Worm (Caenorhabditis elegans): ENCODE data around the gene C12D8.9.
A peak's percentile ranks its signal among the peaks of the same experiment; 100 is the strongest.

Gene C12D8.9

ce11 chrV:10212627-10213026, 30.4 kb downstream of the C12D8.9 start, which contains the start of gene hpo-40:
Gene hpo-40 (plus strand): TSS chrV:10212927.
- TF ChIP-seq hmg-1.2 (GFP tag; IDR thresholded peaks at IDR 0.05) (no peak), lsl-1 (GFP tag; optimal IDR thresholded peaks at IDR 0.05) (peak; percentile 34), K12H6.12 (tag; optimal IDR thresholded peaks at IDR 0.05) (no peak), D2030.7 (GFP tag; IDR thresholded peaks at IDR 0.05) (no peak)

ce11 chrV:10212027-10212426, 31.0 kb downstream of the C12D8.9 start, which contains the start of gene zhit-3:
Gene zhit-3 (minus strand): TSS chrV:10212127.
- no peak for TF ChIP-seq Y79H2A.3 (GFP tag; conservative IDR thresholded peaks at IDR 0.05)
- TF ChIP-seq lin-54 (GFP tag; optimal IDR thresholded peaks at IDR 0.05), result no peak
- TF ChIP-seq B0261.1 (tag; optimal IDR thresholded peaks at IDR 0.05), result no peak
- TF ChIP-seq lsy-27 (tag; optimal IDR thresholded peaks at IDR 0.05; ENCODE audit: borderline replicate concordance, insufficient read depth), result no peak
- no peak for TF ChIP-seq madf-3 (GFP tag; IDR thresholded peaks at IDR 0.05)
- TF ChIP-seq C06A6.2 (GFP tag; conservative IDR thresholded peaks at IDR 0.05), result no peak
- no peak for TF ChIP-seq cebp-1 (GFP tag; IDR thresholded peaks at IDR 0.05)
- no peak for TF ChIP-seq cebp-1 (tag; optimal IDR thresholded peaks at IDR 0.05)
- TF ChIP-seq tbx-9 (tag; optimal IDR thresholded peaks at IDR 0.05; ENCODE audit: borderline replicate concordance), result no peak
- no peak for TF ChIP-seq bed-2 (GFP tag; IDR thresholded peaks at IDR 0.05)
- TF ChIP-seq pbrm-1 (GFP tag; IDR thresholded peaks at IDR 0.05), result no peak
- no peak for TF ChIP-seq K12H6.12 (tag; optimal IDR thresholded peaks at IDR 0.05)
- TF ChIP-seq F39B2.1 (GFP tag; IDR thresholded peaks at IDR 0.05), result no peak
- no peak for TF ChIP-seq dpff-1 (tag; optimal IDR thresholded peaks at IDR 0.05)
- TF ChIP-seq F37B4.10 (GFP tag; IDR thresholded peaks at IDR 0.05), result no peak
- TF ChIP-seq sdz-38 (tag; optimal IDR thresholded peaks at IDR 0.05), result no peak
- TF ChIP-seq nhr-90 (tag; optimal IDR thresholded peaks at IDR 0.05), result no peak
- no peak for TF ChIP-seq mxl-1 (tag; optimal IDR thresholded peaks at IDR 0.05)
- no peak for TF ChIP-seq him-1 (tag; optimal IDR thresholded peaks at IDR 0.05)

ce11 chrV:10210244-10210643, 32.8 kb downstream of the C12D8.9 start, which contains the start of gene tftc-3:
Gene tftc-3 (minus strand): TSS chrV:10210344.
- TF ChIP-seq K11D2.4 (GFP tag; IDR thresholded peaks at IDR 0.05) (no peak), ztf-28 (GFP tag; IDR thresholded peaks at IDR 0.05) (no peak), aptf-2 (GFP tag; conservative IDR thresholded peaks at IDR 0.05) (no peak), ZK185.1 (tag; optimal IDR thresholded peaks at IDR 0.05; ENCODE audit: poor library complexity, severe bottlenecking) (no peak), ekl-4 (GFP tag; IDR thresholded peaks at IDR 0.05) (no peak), mes-4 (tag; optimal IDR thresholded peaks at IDR 0.05) (no peak), xnd-1 (tag; optimal IDR thresholded peaks at IDR 0.05) (no peak), lin-35 (GFP tag; optimal IDR thresholded peaks at IDR 0.05) (no peak), rec-8 (tag; optimal IDR thresholded peaks at IDR 0.05) (no peak), F52B5.7 (tag; optimal IDR thresholded peaks at IDR 0.05) (no peak), let-526 (GFP tag; IDR thresholded peaks at IDR 0.05) (no peak), die-1 (tag; optimal IDR thresholded peaks at IDR 0.05) (no peak), B0019.2 (GFP tag; conservative IDR thresholded peaks at IDR 0.05) (no peak), attf-5 (GFP tag; optimal IDR thresholded peaks at IDR 0.05) (no peak)

ce11 chrV:10206502-10206901, 36.5 kb downstream of the C12D8.9 start, which contains the start of gene rpc-25:
Gene rpc-25 (minus strand): TSS chrV:10206602.
- peak; percentile 19 for TF ChIP-seq hrde-1 (tag; optimal IDR thresholded peaks at IDR 0.05; ENCODE audit: borderline replicate concordance)
- 0 out of 2 replicates have a peak, but pooled peaks have one; percentile 24 for TF ChIP-seq madf-6 (GFP tag; IDR thresholded peaks at IDR 0.05)
- TF ChIP-seq nhr-120 (GFP tag; IDR thresholded peaks at IDR 0.05), result no peak
- TF ChIP-seq K11D2.4 (GFP tag; IDR thresholded peaks at IDR 0.05), result no peak

Measured in whole organism, young adult.